Worm (Caenorhabditis elegans) whole organism, L2 larva: ENCODE data around the gene F57E7.4.

Experiments used
- ceh-82 ChIP-seq: fragments of 150-350 bp; optimal IDR thresholded peaks from 2 replicates; lab custom pipeline; 2014; ENCODE audit warnings: missing biosample characterization, missing genetic modification characterization
- lin-13 ChIP-seq: fragments of 150-350 bp; optimal IDR thresholded peaks from 2 replicates; lab custom pipeline; 2014; ENCODE audit warnings: missing biosample characterization, missing genetic modification reagents, missing genetic modification characterization
- ztf-11 ChIP-seq: sonication (generic microtip); optimal IDR thresholded peaks from 2 replicates; lab custom pipeline; 2017; ENCODE audit warnings: missing biosample characterization, missing genetic modification characterization

- TF ChIP-seq lin-13 (GFP tag; lab: Kevin White, UChicago) (no peak), ceh-82 (tag; lab: Kevin White, UChicago) (no peak), ztf-11 (tag; lab: Kevin White, UChicago) (no peak)
These were observed 27.8 kb upstream of the F57E7.4 start, which contains the start of gene srr-3 for ce11 chrV:16508667-16509066.
